Fruit fly (Drosophila melanogaster) Kc167 (cell line): Measurements from ENCODE around the gene CG15824.

Experiments
- Myc ChIP-seq: fragments of >200 bp; optimal IDR thresholded peaks from 2 replicates; lab custom pipeline; 2017; ENCODE audit warnings: missing external identifiers
- h ChIP-seq: fragments of >200 bp; optimal IDR thresholded peaks from 3 replicates; lab custom pipeline; 2018; ENCODE audit warnings: missing external identifiers
- insv ChIP-seq: fragments of >200 bp; optimal IDR thresholded peaks from 3 replicates; lab custom pipeline; 2018; ENCODE audit warnings: missing external identifiers

dm6 chr2L:847189-847987, 37.6 kb downstream of the CG15824 start:
- no peak for TF ChIP-seq Myc (lab: Kevin White, UChicago)
- TF ChIP-seq h (lab: Kevin White, UChicago), result no peak
- no peak for TF ChIP-seq insv (lab: Kevin White, UChicago)
